Fruit fly (Drosophila melanogaster) whole organism, embryonic: ENCODE measurements around the gene PPP4R2r.

Experiments
- Ada2b ChIP-seq: fragments of 200-800 bp; sonication (Bioruptor generic); IDR thresholded peaks from 2 replicates; pipeline ENCODE4 v1.3.6; 2022; ENCODE audit warnings: missing biosample characterization, missing genetic modification characterization
- Awh ChIP-seq: fragments of 200-800 bp; sonication (Bioruptor generic); IDR thresholded peaks from 2 replicates; pipeline ENCODE4, ENCODE4 v1.3.6; 2022; ENCODE audit warnings: missing biosample characterization, missing genetic modification characterization
- B-H2 ChIP-seq: fragments of 200-800 bp; sonication (Bioruptor generic); optimal IDR thresholded peaks from 2 replicates; lab custom pipeline; 2018; ENCODE audit warnings: missing biosample characterization, mild to moderate bottlenecking, missing genetic modification characterization
- BtbVII ChIP-seq: fragments of 200-800 bp; sonication (Bioruptor generic); optimal IDR thresholded peaks from 3 replicates; lab custom pipeline; 2017; ENCODE audit warnings: missing biosample characterization, mild to moderate bottlenecking, missing genetic modification characterization
- CG11504 ChIP-seq: fragments of 200-800 bp; sonication (Bioruptor generic); optimal IDR thresholded peaks from 3 replicates; lab custom pipeline; 2019; ENCODE audit warnings: missing biosample characterization, mild to moderate bottlenecking, missing genetic modification characterization, moderate library complexity
- CG12769 ChIP-seq: fragments of 200-800 bp; sonication (Bioruptor generic); optimal IDR thresholded peaks from 2 replicates; lab custom pipeline; 2019; ENCODE audit warnings: missing biosample characterization, mild to moderate bottlenecking, missing genetic modification characterization, moderate library complexity
- CG1602 ChIP-seq: fragments of 200-800 bp; sonication (Bioruptor generic); optimal IDR thresholded peaks from 3 replicates; lab custom pipeline; 2016; ENCODE audit warnings: missing biosample characterization, missing genetic modification characterization
- CG1832 ChIP-seq: fragments of 200-800 bp; sonication (Bioruptor generic); optimal IDR thresholded peaks from 2 replicates; lab custom pipeline; 2017; ENCODE audit warnings: missing biosample characterization, mild to moderate bottlenecking, missing genetic modification characterization, inconsistent platforms
- CG3281 ChIP-seq: fragments of 200-800 bp; sonication (Bioruptor generic); optimal IDR thresholded peaks from 3 replicates; lab custom pipeline; 2017; ENCODE audit warnings: missing biosample characterization, mild to moderate bottlenecking, missing genetic modification characterization
- CG4707 ChIP-seq: fragments of 200-800 bp; sonication (Bioruptor generic); optimal IDR thresholded peaks from 2 replicates; lab custom pipeline; 2018; ENCODE audit warnings: missing biosample characterization, mild to moderate bottlenecking, missing genetic modification characterization, moderate library complexity
- CG4730 ChIP-seq: fragments of 200-800 bp; sonication (Bioruptor generic); IDR thresholded peaks from 2 replicates; pipeline ENCODE4 v1.3.6; 2022; ENCODE audit warnings: missing biosample characterization, missing genetic modification characterization
- CG6254 ChIP-seq: fragments of 200-800 bp; sonication (Bioruptor generic); optimal IDR thresholded peaks from 3 replicates; lab custom pipeline; 2017; ENCODE audit warnings: mild to moderate bottlenecking, missing biosample characterization, missing genetic modification reagents, missing genetic modification characterization
- CG7357 ChIP-seq: fragments of 200-800 bp; sonication (Bioruptor generic); IDR thresholded peaks from 3 replicates; pipeline ENCODE4 v1.3.6; 2022; ENCODE audit warnings: missing biosample characterization, missing genetic modification characterization
- CG7839 ChIP-seq: fragments of 200-800 bp; sonication (Bioruptor generic); optimal IDR thresholded peaks from 3 replicates; lab custom pipeline; 2018; ENCODE audit warnings: missing biosample characterization, mild to moderate bottlenecking, missing genetic modification characterization, moderate library complexity
- CG8281 ChIP-seq: fragments of 200-800 bp; sonication (Bioruptor generic); optimal IDR thresholded peaks from 2 replicates; lab custom pipeline; 2018; ENCODE audit warnings: missing biosample characterization, mild to moderate bottlenecking, missing genetic modification characterization, moderate library complexity
- CG8290 ChIP-seq, 3 experiments: fragments of 200-800 bp; sonication (Bioruptor generic); optimal IDR thresholded peaks; 2 replicates each; lab custom pipeline; 2016 to 2019; ENCODE audit warnings: missing biosample characterization in 3 of 3, missing genetic modification characterization in 3 of 3, mild to moderate bottlenecking in 2 of 3, moderate library complexity in 1 of 3
- CG8388 ChIP-seq: fragments of 200-800 bp; sonication (Bioruptor generic); optimal IDR thresholded peaks from 2 replicates; lab custom pipeline; 2019; ENCODE audit warnings: missing biosample characterization, mild to moderate bottlenecking, missing genetic modification characterization, moderate library complexity
- CG9876 ChIP-seq: fragments of 200-800 bp; sonication (Bioruptor generic); optimal IDR thresholded peaks from 2 replicates; lab custom pipeline; 2016; ENCODE audit warnings: missing biosample characterization, missing genetic modification characterization
- CTCF ChIP-seq: fragments of 200-800 bp; sonication (Bioruptor generic); optimal IDR thresholded peaks from 2 replicates; lab custom pipeline; 2017; ENCODE audit warnings: missing biosample characterization, mild to moderate bottlenecking, missing genetic modification characterization, moderate library complexity
- D ChIP-seq, 2 experiments: fragments of 200-800 bp in 1 of 2; fragments of >200 bp in 1 of 2; sonication (Bioruptor generic) in 1 of 2; optimal IDR thresholded peaks; 2 replicates in 1 of 2; 3 replicates in 1 of 2; lab custom pipeline; 2017; ENCODE audit warnings: mild to moderate bottlenecking in 1 of 2, missing biosample characterization in 1 of 2, missing genetic modification characterization in 1 of 2, missing genetic modification reagents in 1 of 2
- Deaf1 ChIP-seq: fragments of 200-800 bp; optimal IDR thresholded peaks from 3 replicates; lab custom pipeline; 2019; ENCODE audit warnings: missing biosample characterization, mild to moderate bottlenecking, missing genetic modification characterization, moderate library complexity
- Dek ChIP-seq: fragments of 200-800 bp; sonication (Bioruptor generic); optimal IDR thresholded peaks from 3 replicates; lab custom pipeline; 2019; ENCODE audit warnings: missing biosample characterization, mild to moderate bottlenecking, missing genetic modification characterization, moderate library complexity
- Gug ChIP-seq: fragments of 200-800 bp; sonication (Bioruptor generic); IDR thresholded peaks from 4 replicates; pipeline ENCODE4 v1.3.6; 2022; ENCODE audit warnings: missing biosample characterization, missing genetic modification characterization
- Hand ChIP-seq: fragments of 200-800 bp; sonication (Bioruptor generic); optimal IDR thresholded peaks from 2 replicates; lab custom pipeline; 2017; ENCODE audit warnings: mild to moderate bottlenecking, missing biosample characterization, missing genetic modification reagents, missing genetic modification characterization
- Med ChIP-seq: fragments of 200-800 bp; sonication (Bioruptor generic); peaks from one replicate; lab custom pipeline; 2016; ENCODE audit warnings: missing biosample characterization, missing genetic modification characterization, mild to moderate bottlenecking, inconsistent platforms, moderate library complexity
- Mrtf ChIP-seq: fragments of 200-800 bp; sonication (Bioruptor generic); IDR thresholded peaks from 3 replicates; pipeline ENCODE4 v1.3.6; 2022; ENCODE audit warnings: missing biosample characterization, missing genetic modification characterization
- NC2β ChIP-seq: fragments of 200-800 bp; sonication (Bioruptor generic); optimal IDR thresholded peaks from 2 replicates; lab custom pipeline; 2016; ENCODE audit warnings: missing biosample characterization, missing genetic modification characterization
- NfI ChIP-seq: fragments of 200-800 bp; sonication (Bioruptor generic); optimal IDR thresholded peaks from 3 replicates; lab custom pipeline; 2018; ENCODE audit warnings: missing biosample characterization, mild to moderate bottlenecking, missing genetic modification characterization, moderate library complexity
- Optix ChIP-seq: fragments of 200-800 bp; sonication (Bioruptor generic); IDR thresholded peaks from 3 replicates; pipeline ENCODE4 v1.3.6; 2022; ENCODE audit warnings: missing biosample characterization, missing genetic modification characterization
- PHDP ChIP-seq: fragments of 200-800 bp; sonication (Bioruptor generic); optimal IDR thresholded peaks from 3 replicates; lab custom pipeline; 2018; ENCODE audit warnings: missing biosample characterization, mild to moderate bottlenecking, missing genetic modification characterization, moderate library complexity
- Rx ChIP-seq: fragments of 200-800 bp; sonication (Bioruptor generic); IDR thresholded peaks from 2 replicates; pipeline ENCODE4 v1.3.6; 2022; ENCODE audit warnings: missing biosample characterization, missing genetic modification characterization
- Six4 ChIP-seq: fragments of 200-800 bp; sonication (Bioruptor generic); optimal IDR thresholded peaks from 2 replicates; lab custom pipeline; 2016; ENCODE audit warnings: missing biosample characterization, missing genetic modification characterization
- aop ChIP-seq: fragments of 200-800 bp; sonication (Bioruptor generic); IDR thresholded peaks from 2 replicates; pipeline ENCODE4 v1.3.6; 2022; ENCODE audit warnings: missing biosample characterization, missing genetic modification characterization
- ewg ChIP-seq: fragments of 200-800 bp; sonication (Bioruptor generic); optimal IDR thresholded peaks from 3 replicates; lab custom pipeline; 2017; ENCODE audit warnings: mild to moderate bottlenecking, missing biosample characterization, missing genetic modification reagents, missing genetic modification characterization
- grau ChIP-seq: fragments of 200-800 bp; optimal IDR thresholded peaks from 3 replicates; lab custom pipeline; 2019; ENCODE audit warnings: missing biosample characterization, mild to moderate bottlenecking, missing genetic modification characterization, moderate library complexity
- hkb ChIP-seq, 2 experiments: fragments of 200-800 bp in 1 of 2; fragments of >200 bp in 1 of 2; sonication (Bioruptor generic) in 1 of 2; IDR thresholded peaks in 1 of 2; optimal IDR thresholded peaks in 1 of 2; 2 replicates each; pipeline versions ENCODE4 v1.3.6 to Lab custom; 2017 to 2022; ENCODE audit warnings: missing biosample characterization in 1 of 2, missing genetic modification characterization in 1 of 2
- inv ChIP-seq: fragments of 200-800 bp; sonication (Bioruptor generic); IDR thresholded peaks from 2 replicates; pipeline ENCODE4 v1.3.6; 2022; ENCODE audit warnings: missing biosample characterization, missing genetic modification characterization; ENCODE audit not compliant: partially characterized antibody
- lola ChIP-seq, 3 experiments: fragments of >200 bp in 2 of 3; fragments of 200-800 bp in 1 of 3; sonication (Bioruptor generic) in 1 of 3; optimal IDR thresholded peaks; 2 replicates each; lab custom pipeline; 2017 to 2019; ENCODE audit warnings: missing biosample characterization in 3 of 3, missing genetic modification characterization in 3 of 3, mild to moderate bottlenecking in 1 of 3, moderate library complexity in 1 of 3
- mld ChIP-seq: fragments of 200-800 bp; sonication (Bioruptor generic); IDR thresholded peaks from 3 replicates; pipeline ENCODE4 v1.3.6; 2022; ENCODE audit warnings: missing biosample characterization, missing genetic modification characterization; ENCODE audit not compliant: partially characterized antibody
- nerfin-1 ChIP-seq: fragments of 200-800 bp; sonication (Bioruptor generic); optimal IDR thresholded peaks from 3 replicates; lab custom pipeline; 2019; ENCODE audit warnings: missing biosample characterization, mild to moderate bottlenecking, missing genetic modification characterization, moderate library complexity
- onecut ChIP-seq: fragments of 200-800 bp; sonication (Bioruptor generic); IDR thresholded peaks from 2 replicates; pipeline ENCODE4 v1.3.6; 2022; ENCODE audit warnings: missing biosample characterization, missing genetic modification characterization
- repo ChIP-seq: fragments of 200-800 bp; sonication (Bioruptor generic); optimal IDR thresholded peaks from 2 replicates; lab custom pipeline; 2016; ENCODE audit warnings: missing biosample characterization, missing genetic modification characterization
- salm ChIP-seq: fragments of 200-800 bp; sonication (Bioruptor generic); optimal IDR thresholded peaks from 2 replicates; lab custom pipeline; 2018; ENCODE audit warnings: missing biosample characterization, mild to moderate bottlenecking, missing genetic modification characterization
- tin ChIP-seq: fragments of 200-800 bp; sonication (Bioruptor generic); optimal IDR thresholded peaks from 3 replicates; lab custom pipeline; 2016; ENCODE audit warnings: missing biosample characterization, missing genetic modification characterization
- zf30C ChIP-seq: fragments of 200-800 bp; sonication (Bioruptor generic); optimal IDR thresholded peaks from 3 replicates; lab custom pipeline; 2018; ENCODE audit warnings: missing biosample characterization, mild to moderate bottlenecking, missing genetic modification characterization
- zfh2 ChIP-seq: fragments of 200-800 bp; sonication (Bioruptor generic); optimal IDR thresholded peaks from 2 replicates; lab custom pipeline; 2016; ENCODE audit warnings: missing biosample characterization, missing genetic modification characterization

Gene PPP4R2r

DNA sequence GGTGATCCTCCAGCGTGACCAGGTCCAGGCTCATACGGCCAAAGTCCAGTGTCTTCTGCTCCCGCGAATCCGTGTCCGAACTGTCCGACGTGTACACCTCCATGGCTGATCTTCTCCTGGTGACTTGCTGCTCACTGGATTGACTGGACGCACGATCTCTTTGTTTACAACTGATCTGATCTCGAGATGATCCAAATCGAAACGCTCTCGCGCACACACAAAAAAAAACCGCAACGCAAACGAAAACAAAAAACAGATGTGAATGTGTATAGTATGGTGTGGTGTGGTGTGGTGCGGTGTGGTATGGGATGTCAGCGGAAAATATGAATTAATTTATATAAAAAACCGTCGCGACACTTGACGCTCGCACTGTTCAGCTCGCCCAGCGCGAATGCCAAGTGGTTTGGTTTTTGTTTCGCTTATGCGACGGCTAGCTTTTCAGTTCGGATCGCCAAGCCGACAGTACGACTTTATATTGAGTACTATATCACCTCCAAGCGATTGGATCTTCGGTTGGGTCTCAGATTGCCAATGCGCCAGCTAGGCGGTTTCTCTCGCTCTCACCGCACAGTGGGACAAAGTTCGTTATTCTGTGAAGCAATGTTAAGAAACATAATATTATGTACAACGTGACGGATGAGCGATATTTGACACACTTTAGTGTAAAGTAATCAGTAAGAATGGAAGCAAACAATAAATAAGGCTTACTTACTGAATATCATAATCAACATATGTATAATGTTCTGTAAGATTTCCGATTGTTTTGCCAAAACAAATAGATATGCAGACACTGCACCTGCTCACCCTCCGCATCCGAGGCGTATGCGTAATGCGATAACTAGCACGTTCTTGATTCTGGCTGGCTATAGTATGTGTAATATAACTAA is 7.7 kb downstream of the PPP4R2r start (continued):
- peak; percentile 48 for TF ChIP-seq repo (GFP tag; lab: Kevin White, UChicago)
- TF ChIP-seq salm (tag; lab: Kevin White, UChicago) = no peak
- TF ChIP-seq CG3281 = peak; percentile 80
- no peak for TF ChIP-seq CG4707 (GFP tag; lab: Kevin White, UChicago)
- TF ChIP-seq zf30C (GFP tag; lab: Kevin White, UChicago) = no peak
- peak; percentile 49 for TF ChIP-seq zfh2 (GFP tag; lab: Kevin White, UChicago)
- peak; percentile 18 for TF ChIP-seq B-H2 (GFP tag; lab: Kevin White, UChicago)
- TF ChIP-seq Hand (GFP tag; lab: Kevin White, UChicago) = peak; percentile 62
- peak; percentile 14 for TF ChIP-seq CG1602
- TF ChIP-seq CG8290 (GFP tag; optimal IDR thresholded peaks at IDR 0.05; lab: Kevin White, UChicago) = no peak
- peak in 1 of 2 experiments; percentile 63 for TF ChIP-seq CG8290 (tag; optimal IDR thresholded peaks at IDR 0.05; lab: Kevin White, UChicago)
- TF ChIP-seq CG12769 (tag; lab: Kevin White, UChicago) = peak; percentile 76
- TF ChIP-seq Deaf1 (tag; lab: Kevin White, UChicago) = peak; percentile 76
- TF ChIP-seq NC2β (GFP tag; lab: Kevin White, UChicago) = no peak
- TF ChIP-seq BtbVII (GFP tag; lab: Kevin White, UChicago) = peak; percentile 75
- TF ChIP-seq onecut (GFP tag; lab: Robert Waterston, UW) = peak; percentile 38; the same call in 1 of the 2 replicates
- peak; percentile 20 for TF ChIP-seq Six4 (GFP tag; lab: Kevin White, UChicago)
- peak; percentile 28 for TF ChIP-seq CG8281 (tag; lab: Kevin White, UChicago)
- peak; percentile 54 for TF ChIP-seq Dek (tag; lab: Kevin White, UChicago)
- TF ChIP-seq nerfin-1 (tag; lab: Kevin White, UChicago) = no peak
- TF ChIP-seq Med (GFP tag; lab: Kevin White, UChicago) = peak; percentile 91
- TF ChIP-seq Mrtf = no peak
- peak; percentile 73 for TF ChIP-seq CG11504 (tag; lab: Kevin White, UChicago)
- 0 out of 3 replicates have a peak, but pooled peaks have one; percentile 7 for TF ChIP-seq CG7357
- TF ChIP-seq CG7839 (tag; lab: Kevin White, UChicago) = peak; percentile 80
- no peak for TF ChIP-seq CG6254 (GFP tag; lab: Kevin White, UChicago)
- TF ChIP-seq mld = no peak
- peak; percentile 74 for TF ChIP-seq grau
- no peak for TF ChIP-seq D (optimal IDR thresholded peaks at IDR 0.05; lab: Kevin White, UChicago)
- no peak for TF ChIP-seq D (GFP tag; optimal IDR thresholded peaks at IDR 0.05; lab: Kevin White, UChicago)
- TF ChIP-seq Optix (GFP tag; lab: Robert Waterston, UW) = 0 out of 3 replicates have a peak, but pooled peaks have one; percentile 21
- TF ChIP-seq CTCF (GFP tag; lab: Kevin White, UChicago) = peak; percentile 25
- TF ChIP-seq ewg = peak; percentile 15
- peak; percentile 56; the same call in 1 of the 2 replicates for TF ChIP-seq CG4730 (GFP tag; lab: Robert Waterston, UW)
- TF ChIP-seq Awh (GFP tag; lab: Robert Waterston, UW) = no peak
- peak; percentile 72 for TF ChIP-seq PHDP
- TF ChIP-seq tin (GFP tag; lab: Kevin White, UChicago) = no peak
- peak; percentile 22; the same call in 1 of the 2 replicates for TF ChIP-seq Rx (GFP tag; lab: Robert Waterston, UW)
- peak; percentile 50 for TF ChIP-seq Ada2b (GFP tag; lab: Robert Waterston, UW)
- TF ChIP-seq Gug (GFP tag; lab: Robert Waterston, UW) = peak; percentile 8; the same call in 1 of the 4 replicates
- no peak for TF ChIP-seq CG9876 (GFP tag; lab: Kevin White, UChicago)
- TF ChIP-seq CG1832 (GFP tag; lab: Kevin White, UChicago) = no peak
- TF ChIP-seq hkb (optimal IDR thresholded peaks at IDR 0.05; lab: Kevin White, UChicago) = no peak
- TF ChIP-seq hkb (GFP tag; IDR thresholded peaks at IDR 0.05; lab: Robert Waterston, UW) = peak; percentile 47; the same call in 1 of the 2 replicates
- TF ChIP-seq CG8388 = peak; percentile 26
- TF ChIP-seq lola (GFP tag; optimal IDR thresholded peaks at IDR 0.05; lab: Kevin White, UChicago) = no peak
- TF ChIP-seq NfI (GFP tag; lab: Kevin White, UChicago) = peak; percentile 58
- 0 out of 2 replicates have a peak, but pooled peaks have one; percentile 14 for TF ChIP-seq inv (GFP tag; lab: Robert Waterston, UW)
- TF ChIP-seq aop (GFP tag; lab: Robert Waterston, UW) = no peak
